Fruit fly (Drosophila melanogaster) whole organism, pupa: ENCODE data around the gene xit.

Experiments
- CG10348 ChIP-seq: fragments of 200-800 bp; sonication (Bioruptor generic); IDR thresholded peaks from 2 replicates; pipeline ENCODE4 v1.3.6; 2022; ENCODE audit warnings: missing biosample characterization, missing genetic modification characterization
- CG12605 ChIP-seq: fragments of 200-800 bp; sonication (Bioruptor generic); IDR thresholded peaks from 2 replicates; pipeline ENCODE4 v1.3.6; 2022; ENCODE audit warnings: missing biosample characterization, missing genetic modification characterization
- CG13204 ChIP-seq: fragments of 200-800 bp; sonication (Bioruptor generic); optimal IDR thresholded peaks from 2 replicates; lab custom pipeline; 2018; ENCODE audit warnings: missing biosample characterization, mild to moderate bottlenecking, missing genetic modification characterization, moderate library complexity
- CG14655 ChIP-seq: fragments of 200-800 bp; sonication (Bioruptor generic); optimal IDR thresholded peaks from 3 replicates; lab custom pipeline; 2017; ENCODE audit warnings: mild to moderate bottlenecking, missing biosample characterization, missing genetic modification reagents, missing genetic modification characterization
- CG15710 ChIP-seq: fragments of 200-800 bp; sonication (Bioruptor generic); optimal IDR thresholded peaks from 2 replicates; lab custom pipeline; 2018; ENCODE audit warnings: missing biosample characterization, mild to moderate bottlenecking, missing genetic modification characterization, moderate library complexity
- CG17806 ChIP-seq: fragments of 200-800 bp; sonication (Bioruptor generic); optimal IDR thresholded peaks from 2 replicates; lab custom pipeline; 2018; ENCODE audit warnings: missing biosample characterization, mild to moderate bottlenecking, missing genetic modification characterization, moderate library complexity
- CG32121 ChIP-seq: fragments of 200-800 bp; sonication (Bioruptor generic); IDR thresholded peaks from 2 replicates; pipeline ENCODE4 v1.3.6; 2022; ENCODE audit warnings: missing biosample characterization, missing genetic modification characterization
- CG34367 ChIP-seq: fragments of 200-800 bp; sonication (Bioruptor generic); optimal IDR thresholded peaks from 2 replicates; lab custom pipeline; 2018; ENCODE audit warnings: missing biosample characterization, mild to moderate bottlenecking, missing genetic modification characterization
- CG4496 ChIP-seq: fragments of 200-800 bp; sonication (Bioruptor generic); IDR thresholded peaks from 3 replicates; pipeline ENCODE4 v1.3.6; 2022; ENCODE audit warnings: missing biosample characterization, missing genetic modification characterization
- CG8159 ChIP-seq: fragments of 200-800 bp; sonication (Bioruptor generic); optimal IDR thresholded peaks from 3 replicates; lab custom pipeline; 2018; ENCODE audit warnings: missing biosample characterization, mild to moderate bottlenecking, missing genetic modification characterization, moderate library complexity
- CG8301 ChIP-seq: fragments of 200-800 bp; sonication (Bioruptor generic); optimal IDR thresholded peaks from 2 replicates; lab custom pipeline; 2018; ENCODE audit warnings: missing biosample characterization, mild to moderate bottlenecking, missing genetic modification characterization
- CG9948 ChIP-seq: fragments of 200-800 bp; sonication (Bioruptor generic); optimal IDR thresholded peaks from 2 replicates; lab custom pipeline; 2018; ENCODE audit warnings: missing biosample characterization, mild to moderate bottlenecking, missing genetic modification characterization, moderate library complexity
- D1 ChIP-seq: fragments of 200-800 bp; sonication (Bioruptor generic); optimal IDR thresholded peaks from 2 replicates; lab custom pipeline; 2018; ENCODE audit warnings: missing biosample characterization, mild to moderate bottlenecking, missing genetic modification characterization, moderate library complexity
- EcR ChIP-seq: fragments of 200-800 bp; sonication (Bioruptor generic); optimal IDR thresholded peaks from 3 replicates; lab custom pipeline; 2019; ENCODE audit warnings: missing biosample characterization, missing genetic modification characterization, mild to moderate bottlenecking, moderate library complexity, missing genetic modification reagents
- Ets98B ChIP-seq: fragments of 200-800 bp; sonication (Bioruptor generic); IDR thresholded peaks from 2 replicates; pipeline ENCODE4 v1.3.6; 2022; ENCODE audit warnings: missing biosample characterization, missing genetic modification characterization
- Pif1A ChIP-seq: fragments of 200-800 bp; sonication (Bioruptor generic); optimal IDR thresholded peaks from 3 replicates; lab custom pipeline; 2016; ENCODE audit warnings: missing biosample characterization, missing genetic modification characterization
- Pif1B ChIP-seq: fragments of 200-800 bp; sonication (Bioruptor generic); optimal IDR thresholded peaks from 3 replicates; lab custom pipeline; 2016; ENCODE audit warnings: missing biosample characterization, missing genetic modification characterization
- Snoo ChIP-seq: fragments of 200-800 bp; sonication (Bioruptor generic); optimal IDR thresholded peaks from 3 replicates; lab custom pipeline; 2017; ENCODE audit warnings: missing biosample characterization, mild to moderate bottlenecking, missing genetic modification characterization, inconsistent platforms
- fd96Ca ChIP-seq: fragments of 200-800 bp; sonication (Bioruptor generic); IDR thresholded peaks from 3 replicates; pipeline ENCODE4 v1.3.6; 2022; ENCODE audit warnings: missing biosample characterization, missing genetic modification characterization
- gl ChIP-seq: fragments of 200-800 bp; sonication (Bioruptor generic); optimal IDR thresholded peaks from 2 replicates; lab custom pipeline; 2018; ENCODE audit warnings: missing biosample characterization, mild to moderate bottlenecking, missing genetic modification characterization
- rn ChIP-seq: fragments of 200-800 bp; sonication (Bioruptor generic); IDR thresholded peaks from 2 replicates; pipeline ENCODE4 v1.3.6; 2022; ENCODE audit warnings: missing biosample characterization, missing genetic modification characterization

The xit gene

dm6 chrX:6802376-6803080 lies 18.3 kb upstream of the xit start:
- TF ChIP-seq EcR (GFP tag; lab: Kevin White, UChicago) (no peak), CG17806 (tag; lab: Kevin White, UChicago) (no peak), CG8301 (tag; lab: Kevin White, UChicago) (no peak), fd96Ca (GFP tag; lab: Robert Waterston, UW) (no peak), Ets98B (GFP tag; lab: Robert Waterston, UW) (no peak), CG12605 (GFP tag; lab: Robert Waterston, UW) (no peak), gl (no peak), CG8159 (no peak), CG4496 (GFP tag; lab: Robert Waterston, UW) (no peak), Pif1A (GFP tag; lab: Kevin White, UChicago) (no peak), D1 (tag; lab: Kevin White, UChicago) (no peak), CG14655 (GFP tag; lab: Kevin White, UChicago) (no peak), CG9948 (tag; lab: Kevin White, UChicago) (no peak), rn (no peak), CG15710 (tag; lab: Kevin White, UChicago) (no peak), Pif1B (GFP tag; lab: Kevin White, UChicago) (no peak), CG10348 (GFP tag; lab: Robert Waterston, UW) (no peak)

- TF ChIP-seq CG12605 (GFP tag; lab: Robert Waterston, UW): peak; percentile 10; the same call in 1 of the 2 replicates
- peak; percentile 10 for TF ChIP-seq CG14655 (GFP tag; lab: Kevin White, UChicago)
- peak; percentile 47 for TF ChIP-seq Pif1B (GFP tag; lab: Kevin White, UChicago)
- TF ChIP-seq CG15710 (tag; lab: Kevin White, UChicago): no peak
Observed at dm6 chrX:6803312-6803794, 17.5 kb upstream of the xit start, which contains the start of the genes C3G and pod1. TSS of gene C3G (minus strand) at chrX:6803593. TSS of gene pod1 (plus strand) at chrX:6803684.

- TF ChIP-seq CG14655 (GFP tag; lab: Kevin White, UChicago) (peak; percentile 15), CG13204 (GFP tag; lab: Kevin White, UChicago) (peak; percentile 52), CG15710 (tag; lab: Kevin White, UChicago) (no peak)
Observed at dm6 chrX:6803880-6804484, 16.8 kb upstream of the xit start.

dm6 chrX:6804485-6805295 lies 16.1 kb upstream of the xit start:
- TF ChIP-seq CG32121 (GFP tag; lab: Robert Waterston, UW): peak; percentile 98
- no peak for TF ChIP-seq CG13204 (GFP tag; lab: Kevin White, UChicago)
- peak; percentile 96 for TF ChIP-seq CG12605 (GFP tag; lab: Robert Waterston, UW)
- TF ChIP-seq CG9948 (tag; lab: Kevin White, UChicago): peak; percentile 67
- peak; percentile 98 for TF ChIP-seq Ets98B (GFP tag; lab: Robert Waterston, UW)
- TF ChIP-seq CG8159: peak; percentile 72
- TF ChIP-seq gl: peak; percentile 31
- TF ChIP-seq Pif1A (GFP tag; lab: Kevin White, UChicago): peak; percentile 92
- TF ChIP-seq CG8301 (tag; lab: Kevin White, UChicago): peak; percentile 89
- no peak for TF ChIP-seq D1 (tag; lab: Kevin White, UChicago)
- TF ChIP-seq rn: peak; percentile 88
- TF ChIP-seq CG4496 (GFP tag; lab: Robert Waterston, UW): peak; percentile 98
- TF ChIP-seq CG14655 (GFP tag; lab: Kevin White, UChicago): peak; percentile 90
- peak; percentile 70 for TF ChIP-seq CG17806 (tag; lab: Kevin White, UChicago)
- TF ChIP-seq Pif1B (GFP tag; lab: Kevin White, UChicago): peak; percentile 94
- peak; percentile 80 for TF ChIP-seq CG15710 (tag; lab: Kevin White, UChicago)
- TF ChIP-seq fd96Ca (GFP tag; lab: Robert Waterston, UW): peak; percentile 95
- peak; percentile 77 for TF ChIP-seq CG34367 (tag; lab: Kevin White, UChicago)
- peak; percentile 77; the same call in 1 of the 2 replicates for TF ChIP-seq CG10348 (GFP tag; lab: Robert Waterston, UW)
- peak; percentile 84 for TF ChIP-seq Snoo (tag; lab: Kevin White, UChicago)
- peak; percentile 17 for TF ChIP-seq EcR (GFP tag; lab: Kevin White, UChicago)

- no peak for TF ChIP-seq gl
Observed at dm6 chrX:6805404-6805803, 15.4 kb upstream of the xit start.

dm6 chrX:6813678-6814077 lies 7.1 kb upstream of the xit start, which contains the start of gene iav:
TSS of gene iav (plus strand) at chrX:6813978.
- TF ChIP-seq CG4496 (GFP tag; lab: Robert Waterston, UW) (no peak), CG9948 (tag; lab: Kevin White, UChicago) (no peak), CG8301 (tag; lab: Kevin White, UChicago) (no peak), rn (no peak), CG34367 (tag; lab: Kevin White, UChicago) (no peak), Snoo (tag; lab: Kevin White, UChicago) (no peak), CG12605 (GFP tag; lab: Robert Waterston, UW) (no peak), CG32121 (GFP tag; lab: Robert Waterston, UW) (no peak)
